Worm (Caenorhabditis elegans) whole organism, mixed stage, embryonic: ENCODE results near the gene sru-29.

ENCODE experiments used
- ceh-83 ChIP-seq: fragments of 200-800 bp; sonication (Bioruptor generic); optimal IDR thresholded peaks from 2 replicates; lab custom pipeline; 2018; ENCODE audit warnings: mild to moderate bottlenecking, missing genetic modification characterization, missing compliant biosample characterization
- elt-1 ChIP-seq: sonication (generic microtip); optimal IDR thresholded peaks from 2 replicates; lab custom pipeline; 2017; ENCODE audit warnings: missing genetic modification characterization, mild to moderate bottlenecking, missing compliant biosample characterization, antibody characterized with exemption, moderate library complexity, borderline replicate concordance; ENCODE audit not compliant: insufficient read depth
- lin-13 ChIP-seq: fragments of 150-350 bp; optimal IDR thresholded peaks from 2 replicates; lab custom pipeline; 2014; ENCODE audit warnings: missing biosample characterization, missing genetic modification characterization
- mep-1 ChIP-seq: fragments of 150-350 bp; optimal IDR thresholded peaks from 2 replicates; lab custom pipeline; 2017; ENCODE audit warnings: missing biosample characterization, missing genetic modification reagents, missing genetic modification characterization, inconsistent platforms
- unc-39 ChIP-seq: fragments of 150-350 bp; optimal IDR thresholded peaks from 2 replicates; lab custom pipeline; 2014; ENCODE audit warnings: missing biosample characterization, missing genetic modification characterization

ce11 chrV:9794997-9795396 lies 16.3 kb upstream of the sru-29 start:
- TF ChIP-seq elt-1 (tag; lab: Kevin White, UChicago) (no peak), lin-13 (tag; lab: Kevin White, UChicago) (no peak), ceh-83 (GFP tag; lab: Kevin White, UChicago) (no peak), unc-39 (tag; lab: Kevin White, UChicago) (no peak), mep-1 (tag; lab: Kevin White, UChicago) (no peak)
